Worm (Caenorhabditis elegans): Measurements from ENCODE around the gene cdh-3.
"Not testable (repeated sequence)": the region's sequence is repeated elsewhere in the genome, so short reads cannot be mapped to it uniquely, and the experiment has no call there.

cdh-3 gene

ce11 chrIII:7778530-7778929 lies 24.3 kb upstream of the cdh-3 start:
- peak in 1 of 2 experiments; percentile 74 for TF ChIP-seq lsy-2 (tag; optimal IDR thresholded peaks at IDR 0.05)
- no peak for TF ChIP-seq ceh-62 (tag; optimal IDR thresholded peaks at IDR 0.05)
- peak in 1 of 2 experiments; percentile 23 for TF ChIP-seq daf-16 (GFP tag; optimal IDR thresholded peaks at IDR 0.05)
- no peak for TF ChIP-seq daf-16 (tag; optimal IDR thresholded peaks at IDR 0.05)

- TF ChIP-seq unc-62 (GFP tag; optimal IDR thresholded peaks at IDR 0.05 in 1 of 2) (peak in 1 of 2 experiments; percentile 77), unc-62 (tag; optimal IDR thresholded peaks at IDR 0.05) (no peak), zip-11 (GFP tag; IDR thresholded peaks at IDR 0.05) (no peak)
These were observed 21.8 kb upstream of the cdh-3 start, which contains the start of gene bath-15 for ce11 chrIII:7775983-7776440. TSS of gene bath-15 (minus strand) at chrIII:7776033.

- TF ChIP-seq nhr-10 (tag; optimal IDR thresholded peaks at IDR 0.05) (no peak), ceh-32 (tag; optimal IDR thresholded peaks at IDR 0.05; ENCODE audit: poor library complexity) (no peak), set-16 (GFP tag; IDR thresholded peaks at IDR 0.05) (no peak), nhr-77 (tag; optimal IDR thresholded peaks at IDR 0.05) (no peak), tag-97 (GFP tag; IDR thresholded peaks at IDR 0.05) (no peak), ZK337.2 (GFP tag; IDR thresholded peaks at IDR 0.05) (no peak), mxl-2 (GFP tag; conservative IDR thresholded peaks at IDR 0.05) (no peak), aha-1 (tag) (peak; percentile 57), ctbp-1 (GFP tag; IDR thresholded peaks at IDR 0.05) (0 out of 2 replicates have a peak, but pooled peaks have one; percentile 13), lir-3 (tag; optimal IDR thresholded peaks at IDR 0.05) (no peak), ZK546.5 (tag; optimal IDR thresholded peaks at IDR 0.05) (no peak), sdz-12 (GFP tag; optimal IDR thresholded peaks at IDR 0.05) (no peak), nhr-237 (tag; optimal IDR thresholded peaks at IDR 0.05) (no peak), nhr-28 (tag; optimal IDR thresholded peaks at IDR 0.05) (no peak), madf-5 (GFP tag; IDR thresholded peaks at IDR 0.05) (no peak), daf-16 (GFP tag; optimal IDR thresholded peaks at IDR 0.05) (no peak), daf-16 (tag; optimal IDR thresholded peaks at IDR 0.05) (no peak), zfp-2 (tag; optimal IDR thresholded peaks at IDR 0.05) (no peak)
These were observed 19.5 kb upstream of the cdh-3 start for ce11 chrIII:7773791-7774190.

- TF ChIP-seq lin-29 (GFP tag; IDR thresholded peaks at IDR 0.05) (no peak), mxl-2 (GFP tag; conservative IDR thresholded peaks at IDR 0.05) (no peak), daf-12 (tag; optimal IDR thresholded peaks at IDR 0.05) (no peak), aly-2 (tag; optimal IDR thresholded peaks at IDR 0.05) (no peak), vab-7 (GFP tag; IDR thresholded peaks at IDR 0.05) (no peak), lin-15B (tag; optimal IDR thresholded peaks at IDR 0.05) (no peak), pha-4 (GFP tag; IDR thresholded peaks at IDR 0.05) (no peak), pha-4 (tag; optimal IDR thresholded peaks at IDR 0.05) (no peak)
These were observed 18.7 kb upstream of the cdh-3 start, which contains the start of the genes ZK686.6 and ZK686.1 for ce11 chrIII:7772901-7773300. TSS of gene ZK686.6 (minus strand) at chrIII:7773001. TSS of gene ZK686.1 (plus strand) at chrIII:7773134.

DNA sequence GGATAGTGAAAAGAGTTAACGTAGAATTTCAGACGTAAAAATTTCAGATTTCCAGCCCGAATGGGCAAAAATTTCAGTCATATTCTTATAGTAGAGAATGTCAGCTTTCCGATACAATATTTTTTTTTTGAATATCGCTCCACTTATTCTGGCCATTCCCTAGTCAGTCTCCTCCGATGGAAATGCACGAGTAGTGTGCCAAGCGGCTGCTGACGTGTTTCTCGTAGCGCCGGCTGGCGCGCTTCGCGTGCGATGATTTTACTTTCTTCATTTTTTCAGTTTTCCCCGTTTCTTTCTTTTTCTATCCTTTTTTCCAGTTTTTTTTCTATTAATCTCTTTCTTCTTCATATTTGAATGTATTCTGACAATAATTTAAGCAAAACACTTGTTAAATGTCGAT lies 16.7 kb upstream of the cdh-3 start:
- TF ChIP-seq nhr-102 (tag; optimal IDR thresholded peaks at IDR 0.05) (peak; percentile 53), dve-1 (tag; optimal IDR thresholded peaks at IDR 0.05; ENCODE audit: insufficient read depth) (peak; percentile 59), aha-1 (tag) (peak; percentile 42), unc-62 (GFP tag; optimal IDR thresholded peaks at IDR 0.05 in 1 of 2) (peak in 1 of 2 experiments; percentile 25), ceh-20 (GFP tag; IDR thresholded peaks at IDR 0.05) (peak; percentile 49; the same call in 1 of the 2 replicates), mep-1 (tag; optimal IDR thresholded peaks at IDR 0.05) (peak; percentile 27), madf-9 (GFP tag; conservative IDR thresholded peaks at IDR 0.05) (peak; percentile 48; the same call in 1 of the 2 replicates), dpl-1 (GFP tag; optimal IDR thresholded peaks at IDR 0.05) (peak; percentile 55), egl-43 (GFP tag; IDR thresholded peaks at IDR 0.05) (peak; percentile 40; the same call in 1 of the 2 replicates), zfp-3 (GFP tag; conservative IDR thresholded peaks at IDR 0.05) (0 out of 2 replicates have a peak, but pooled peaks have one; percentile 41), Y48G9A.11 (GFP tag; IDR thresholded peaks at IDR 0.05) (0 out of 2 replicates have a peak, but pooled peaks have one; percentile 24), hlh-30 (tag; optimal IDR thresholded peaks at IDR 0.05; ENCODE audit: insufficient read depth) (peak; percentile 40), T26A8.4 (GFP tag; IDR thresholded peaks at IDR 0.05) (peak; percentile 51; the same call in 1 of the 2 replicates), F37D6.2 (tag; optimal IDR thresholded peaks at IDR 0.05) (peak; percentile 12), hmg-1.1 (GFP tag; IDR thresholded peaks at IDR 0.05) (peak; percentile 47; the same call in 1 of the 2 replicates), rbr-2 (tag; optimal IDR thresholded peaks at IDR 0.05) (peak; percentile 52), mes-2 (tag; optimal IDR thresholded peaks at IDR 0.05; ENCODE audit: poor library complexity, severe bottlenecking) (peak; percentile 78)
- TF ChIP-seq unc-62 (tag; optimal IDR thresholded peaks at IDR 0.05), result not testable (repeated sequence)
